Worm (Caenorhabditis elegans): ENCODE measurements around the gene suex-2.

The suex-2 gene

ce11 chrIV:8992786-8993185, 24.7 kb downstream of the suex-2 start, which contains the start of gene mltn-12:
TSS of gene mltn-12 (plus strand) at chrIV:8993086.
- TF ChIP-seq unc-62 (GFP tag; optimal IDR thresholded peaks at IDR 0.05) = no peak
- TF ChIP-seq hlh-26 (GFP tag; conservative IDR thresholded peaks at IDR 0.05) = no peak
- TF ChIP-seq ztf-18 (tag; optimal IDR thresholded peaks at IDR 0.05) = no peak
- TF ChIP-seq snpc-1.1 (tag; optimal IDR thresholded peaks at IDR 0.05; ENCODE audit: insufficient read depth) = no peak
- no peak for TF ChIP-seq lir-1 (GFP tag; conservative IDR thresholded peaks at IDR 0.05)
- TF ChIP-seq zim-3 (tag; optimal IDR thresholded peaks at IDR 0.05) = no peak

ce11 chrIV:8994487-8994886, 26.4 kb downstream of the suex-2 start:
- TF ChIP-seq snpc-1.1 (tag; optimal IDR thresholded peaks at IDR 0.05; ENCODE audit: insufficient read depth) (peak; percentile 53), let-607 (tag; optimal IDR thresholded peaks at IDR 0.05) (no peak), snpc-4 (GFP tag; optimal IDR thresholded peaks at IDR 0.05) (no peak), snpc-4 (tag; optimal IDR thresholded peaks at IDR 0.05) (peak in 2 of 4 experiments; percentile 4 to 63)

DNA sequence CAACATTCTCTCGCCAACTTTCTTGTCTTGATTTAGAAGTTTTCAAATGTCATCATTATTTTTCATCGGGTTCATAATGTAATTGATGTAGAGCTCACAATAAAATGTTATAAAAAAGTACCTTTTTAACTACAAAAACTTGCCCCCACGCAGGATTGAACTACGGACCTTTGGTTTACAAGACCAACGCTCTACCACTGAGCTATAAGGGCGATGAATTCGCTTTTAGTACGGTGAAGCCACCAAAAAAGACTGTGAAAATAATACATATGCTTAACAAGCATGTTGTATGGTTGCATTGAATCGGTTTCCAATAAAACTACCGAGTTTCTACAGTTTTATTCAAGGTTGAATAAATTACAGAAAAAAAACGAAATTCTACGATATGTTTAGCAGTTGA, 32.6 kb downstream of the suex-2 start:
- TF ChIP-seq rpc-1 (optimal IDR thresholded peaks at IDR 0.05) = peak; percentile 41
- TF ChIP-seq rpc-1 (tag; optimal IDR thresholded peaks at IDR 0.05) = peak; percentile 70
- TF ChIP-seq somi-1 (GFP tag; optimal IDR thresholded peaks at IDR 0.05) = no peak
- TF ChIP-seq F10E7.11 (tag; optimal IDR thresholded peaks at IDR 0.05) = no peak
- TF ChIP-seq ztf-18 (tag; optimal IDR thresholded peaks at IDR 0.05) = no peak
- no peak for TF ChIP-seq ceh-40 (GFP tag; IDR thresholded peaks at IDR 0.05)
- no peak for TF ChIP-seq snpc-4 (GFP tag; optimal IDR thresholded peaks at IDR 0.05)
- TF ChIP-seq snpc-4 (tag; optimal IDR thresholded peaks at IDR 0.05) = no peak
- TF ChIP-seq pbrm-1 (GFP tag; IDR thresholded peaks at IDR 0.05) = no peak
- no peak for TF ChIP-seq hrde-1 (tag; optimal IDR thresholded peaks at IDR 0.05; ENCODE audit: borderline replicate concordance)
- no peak for TF ChIP-seq C17E4.6 (GFP tag; IDR thresholded peaks at IDR 0.05)
- no peak for TF ChIP-seq Y56A3A.18 (GFP tag; IDR thresholded peaks at IDR 0.05)
- TF ChIP-seq hlh-26 (GFP tag; conservative IDR thresholded peaks at IDR 0.05) = no peak
- TF ChIP-seq nhr-27 (tag; optimal IDR thresholded peaks at IDR 0.05) = no peak
- TF ChIP-seq hmg-1.2 (GFP tag; IDR thresholded peaks at IDR 0.05) = 0 out of 2 replicates have a peak, but pooled peaks have one; percentile 7
- peak; percentile 45 for TF ChIP-seq B0261.1 (tag; optimal IDR thresholded peaks at IDR 0.05)
- TF ChIP-seq tbp1 (GFP tag; optimal IDR thresholded peaks at IDR 0.05) = peak; percentile 80
- no peak for TF ChIP-seq nhr-80 (tag; optimal IDR thresholded peaks at IDR 0.05)
- no peak for TF ChIP-seq nfya-1 (tag; optimal IDR thresholded peaks at IDR 0.05; ENCODE audit: borderline replicate concordance, insufficient read depth)
- TF ChIP-seq cebp-1 (GFP tag; IDR thresholded peaks at IDR 0.05) = no peak
- TF ChIP-seq cebp-1 (tag; optimal IDR thresholded peaks at IDR 0.05) = no peak
- TF ChIP-seq nhr-179 (tag; optimal IDR thresholded peaks at IDR 0.05) = no peak
- TF ChIP-seq snpc-3.4 (tag; optimal IDR thresholded peaks at IDR 0.05) = peak; percentile 35
- TF ChIP-seq ceh-100 (GFP tag; IDR thresholded peaks at IDR 0.05) = no peak
- TF ChIP-seq let-607 (tag; optimal IDR thresholded peaks at IDR 0.05) = no peak
- TF ChIP-seq lir-1 (GFP tag; conservative IDR thresholded peaks at IDR 0.05) = no peak
- no peak for TF ChIP-seq ztf-26 (tag; optimal IDR thresholded peaks at IDR 0.05)
- TF ChIP-seq Y53F4B.3 (GFP tag; IDR thresholded peaks at IDR 0.05) = no peak
- no peak for TF ChIP-seq zim-3 (tag; optimal IDR thresholded peaks at IDR 0.05)
- TF ChIP-seq lin-26 (GFP tag; IDR thresholded peaks at IDR 0.05) = 0 out of 2 replicates have a peak, but pooled peaks have one; percentile 25
- TF ChIP-seq lsl-1 (GFP tag; optimal IDR thresholded peaks at IDR 0.05) = no peak
- no peak for TF ChIP-seq F23B12.7 (tag; optimal IDR thresholded peaks at IDR 0.05; ENCODE audit: insufficient read depth)
- no peak for TF ChIP-seq B0336.3 (GFP tag; IDR thresholded peaks at IDR 0.05)
- TF ChIP-seq athp-1 (tag; optimal IDR thresholded peaks at IDR 0.05) = no peak
- no peak for TF ChIP-seq lin-40 (tag; optimal IDR thresholded peaks at IDR 0.05)
- no peak for TF ChIP-seq F39B2.1 (GFP tag; IDR thresholded peaks at IDR 0.05)
- TF ChIP-seq egrh-3 (GFP tag; IDR thresholded peaks at IDR 0.05) = no peak
